Worm (Caenorhabditis elegans): Measurements from ENCODE around the gene F49F1.18.
A peak's percentile ranks its signal among the peaks of the same experiment; 100 is the strongest.
"Not testable (repeated sequence)": the region's sequence is repeated elsewhere in the genome, so short reads cannot be mapped to it uniquely, and the experiment has no call there.

The F49F1.18 gene

DNA sequence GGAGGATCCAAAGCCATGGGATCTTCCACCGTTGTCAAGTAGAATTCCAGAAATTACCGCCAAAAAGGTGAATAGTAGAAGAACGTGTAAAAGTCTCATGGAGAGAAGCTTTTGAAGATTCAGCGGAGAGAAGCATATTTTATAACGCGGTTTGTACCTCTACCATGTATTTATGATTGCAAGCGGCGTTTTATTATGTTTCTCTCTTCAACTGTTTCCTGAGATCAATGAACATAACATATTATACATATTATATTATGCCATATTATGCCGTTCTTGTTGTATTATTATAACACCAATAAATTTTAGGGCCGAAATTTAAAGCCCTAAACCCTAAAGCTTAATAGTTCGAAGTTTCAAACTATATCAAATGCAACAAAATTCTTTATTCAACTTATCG is at the start of gene F49F1.18:
Gene F49F1.18, minus strand, starts transcription at position 101 of the 400 bp plus-strand sequence.
- no peak for TF ChIP-seq snpc-4 (tag; optimal IDR thresholded peaks at IDR 0.05)
- TF ChIP-seq drap-1 (GFP tag; optimal IDR thresholded peaks at IDR 0.05): no peak
- TF ChIP-seq mls-2 (tag; optimal IDR thresholded peaks at IDR 0.05): no peak
- no peak for TF ChIP-seq lin-32 (GFP tag; optimal IDR thresholded peaks at IDR 0.05)
- no peak for TF ChIP-seq unc-39 (tag; optimal IDR thresholded peaks at IDR 0.05)
- no peak for TF ChIP-seq ces-1 (GFP tag; optimal IDR thresholded peaks at IDR 0.05)
- TF ChIP-seq bed-3 (GFP tag; optimal IDR thresholded peaks at IDR 0.05): no peak
- no peak for TF ChIP-seq elt-1 (tag; optimal IDR thresholded peaks at IDR 0.05; ENCODE audit: borderline replicate concordance, insufficient read depth)

DNA sequence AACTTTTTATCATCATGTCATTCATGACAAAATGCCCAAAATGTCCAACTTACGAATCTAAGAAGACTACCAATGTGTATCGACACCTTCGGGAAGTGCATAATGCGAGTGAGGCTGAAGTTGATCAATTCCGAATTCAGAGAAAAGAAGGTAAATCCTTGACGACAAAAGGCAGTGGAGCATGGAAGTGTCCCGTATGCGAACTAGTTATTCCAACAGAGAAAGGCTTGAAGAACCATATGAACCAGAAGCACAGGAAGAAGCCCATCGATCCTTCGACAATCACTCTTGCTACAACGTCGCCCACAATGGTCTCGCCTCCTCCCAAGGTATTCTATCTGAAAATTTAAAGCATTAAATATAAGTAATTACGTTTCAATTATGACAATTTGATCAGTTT is 45.9 kb upstream of the F49F1.18 start, which contains the start of gene K08D10.11:
Gene K08D10.11, minus strand, starts transcription at position 101 of the 400 bp plus-strand sequence.
- TF ChIP-seq ztf-11, nhr-12, hlh-1 (tag; optimal IDR thresholded peaks at IDR 0.05): not testable (repeated sequence)

DNA sequence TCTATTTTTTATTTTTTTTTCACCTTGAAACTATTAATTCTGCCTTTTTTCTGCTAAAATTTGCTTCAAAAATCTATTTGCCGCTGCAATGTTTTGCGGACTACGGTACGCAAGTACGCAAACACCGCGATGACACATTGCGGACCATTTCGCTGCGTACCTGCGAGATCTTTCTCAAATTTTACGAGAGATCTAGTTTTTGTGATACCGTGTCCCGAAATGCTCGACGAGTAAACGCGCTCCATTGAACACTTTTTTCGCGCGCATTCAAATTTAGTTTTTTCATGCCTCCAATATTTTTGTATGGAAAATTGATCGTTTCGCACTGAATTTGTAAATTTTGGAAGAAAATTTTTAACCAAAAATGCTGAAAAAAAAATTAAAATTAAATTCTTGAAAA is 44.6 kb upstream of the F49F1.18 start:
- TF ChIP-seq lsy-2 (tag; optimal IDR thresholded peaks at IDR 0.05): peak; percentile 62

DNA sequence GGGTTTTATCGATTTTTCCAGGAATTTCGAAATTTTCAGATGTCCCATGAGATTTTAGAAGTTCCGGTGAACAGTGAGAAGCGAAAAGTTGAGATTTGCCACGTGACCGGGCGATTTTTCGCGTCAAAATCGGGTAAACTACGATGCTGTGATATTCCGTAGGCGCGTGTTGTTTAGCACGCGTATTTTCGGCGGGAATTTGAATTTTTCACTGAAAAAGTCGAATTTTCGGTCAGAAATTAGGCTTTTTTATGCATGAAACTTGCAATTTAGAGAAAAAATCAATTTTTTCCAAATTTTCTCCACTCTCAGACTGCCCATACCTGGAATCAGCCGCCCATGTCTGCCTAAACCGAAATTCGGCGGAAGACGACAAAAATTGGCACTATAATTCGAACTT is 38.3 kb upstream of the F49F1.18 start, which contains the start of gene tsen-34:
Gene tsen-34, plus strand, starts transcription at position 34 of the 400 bp plus-strand sequence.
- no peak for TF ChIP-seq nhr-28 (tag; optimal IDR thresholded peaks at IDR 0.05)
- TF ChIP-seq nhr-76 (tag; optimal IDR thresholded peaks at IDR 0.05): no peak
- TF ChIP-seq nhr-2 (tag; optimal IDR thresholded peaks at IDR 0.05): no peak
- TF ChIP-seq ceh-83 (GFP tag; optimal IDR thresholded peaks at IDR 0.05): peak; percentile 2

DNA sequence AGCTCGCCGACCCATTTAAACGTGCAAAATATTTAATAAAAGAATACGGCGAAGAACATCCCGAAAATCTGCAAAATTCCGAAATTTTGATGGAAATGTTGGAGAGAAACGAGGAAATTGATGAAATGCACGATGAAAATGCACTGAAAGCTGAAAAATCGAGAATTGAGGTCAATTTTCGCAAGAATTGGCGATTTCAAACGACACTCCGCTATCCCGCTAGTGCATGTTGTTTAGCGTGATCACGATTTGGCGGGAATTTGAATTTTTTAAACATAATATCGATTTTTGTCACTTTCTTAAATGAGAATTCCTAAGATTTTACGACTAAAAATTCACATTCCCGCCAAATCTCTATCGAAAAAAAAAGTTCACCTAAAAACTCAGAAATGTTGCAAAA is 37.4 kb upstream of the F49F1.18 start:
- TF ChIP-seq flh-1 (GFP tag; optimal IDR thresholded peaks at IDR 0.05) (no peak), ceh-39 (tag; optimal IDR thresholded peaks at IDR 0.05) (no peak), drap-1 (GFP tag; optimal IDR thresholded peaks at IDR 0.05) (no peak), tbx-8 (GFP tag; optimal IDR thresholded peaks at IDR 0.05) (no peak), ces-1 (GFP tag; optimal IDR thresholded peaks at IDR 0.05) (no peak), ceh-83 (GFP tag; optimal IDR thresholded peaks at IDR 0.05) (no peak), nhr-28 (tag; optimal IDR thresholded peaks at IDR 0.05) (no peak), sptf-1 (tag; optimal IDR thresholded peaks at IDR 0.05) (no peak), pha-4 (tag; optimal IDR thresholded peaks at IDR 0.05) (no peak), ham-2 (GFP tag; optimal IDR thresholded peaks at IDR 0.05) (no peak), lin-13 (tag; optimal IDR thresholded peaks at IDR 0.05) (no peak), unc-62 (GFP tag; optimal IDR thresholded peaks at IDR 0.05) (no peak), blmp-1 (tag; optimal IDR thresholded peaks at IDR 0.05) (no peak), mab-5 (tag; optimal IDR thresholded peaks at IDR 0.05) (no peak), ztf-11 (tag; optimal IDR thresholded peaks at IDR 0.05) (no peak), cnd-1 (tag; optimal IDR thresholded peaks at IDR 0.05) (no peak)

DNA sequence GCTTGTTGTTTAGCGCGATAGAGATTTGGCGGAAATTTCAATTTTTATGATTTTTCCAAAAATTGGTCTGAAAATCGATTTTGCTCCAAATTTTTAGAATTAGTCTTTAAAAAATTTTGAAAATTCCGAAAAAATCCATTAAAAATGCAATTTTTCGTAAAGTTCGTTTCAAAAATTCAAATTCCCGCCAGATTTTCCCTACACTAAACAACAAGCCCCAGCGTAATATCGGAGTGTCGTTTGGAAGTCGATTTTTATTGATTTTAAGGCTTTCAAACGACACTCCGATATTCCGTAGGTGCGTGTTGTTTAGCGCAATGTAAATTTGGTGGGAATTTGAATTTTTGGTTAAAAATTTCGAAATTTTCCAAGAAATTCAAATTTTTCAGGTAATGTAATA is 36.5 kb upstream of the F49F1.18 start:
- TF ChIP-seq ces-1 (GFP tag; optimal IDR thresholded peaks at IDR 0.05) (no peak), snpc-4 (tag; optimal IDR thresholded peaks at IDR 0.05) (no peak), lsy-2 (tag; optimal IDR thresholded peaks at IDR 0.05) (no peak), nhr-76 (tag; optimal IDR thresholded peaks at IDR 0.05) (no peak), lin-32 (GFP tag; optimal IDR thresholded peaks at IDR 0.05) (no peak)

DNA sequence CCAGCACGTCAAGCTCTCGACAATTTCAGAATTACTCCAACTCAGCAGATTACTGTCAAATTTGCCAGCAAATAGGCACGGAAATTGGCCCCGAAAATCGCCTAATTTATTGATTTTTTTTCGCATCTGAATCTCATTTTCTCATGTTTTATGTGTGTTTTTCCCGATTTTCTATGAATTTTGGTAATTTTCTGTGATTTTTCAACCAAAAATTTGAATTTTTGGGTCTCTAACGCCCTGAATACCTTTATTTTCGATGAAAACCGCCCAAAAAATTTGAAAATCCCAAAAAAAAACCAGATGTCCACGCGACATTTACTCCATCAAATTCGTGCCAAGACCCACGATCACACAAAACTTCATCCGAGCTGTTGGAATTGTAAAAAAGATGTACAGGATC is 35.9 kb upstream of the F49F1.18 start, which contains the start of gene dnj-15:
Gene dnj-15, plus strand, starts transcription at position 301 of the 400 bp plus-strand sequence.
- TF ChIP-seq sptf-1 (tag; optimal IDR thresholded peaks at IDR 0.05): no peak
- no peak for TF ChIP-seq lin-32 (GFP tag; optimal IDR thresholded peaks at IDR 0.05)
- no peak for TF ChIP-seq ztf-11 (tag; optimal IDR thresholded peaks at IDR 0.05)
- no peak for TF ChIP-seq M03D4.4 (tag; optimal IDR thresholded peaks at IDR 0.05)
- TF ChIP-seq ceh-39 (tag; optimal IDR thresholded peaks at IDR 0.05): no peak
- no peak for TF ChIP-seq nhr-28 (tag; optimal IDR thresholded peaks at IDR 0.05)
- TF ChIP-seq drap-1 (GFP tag; optimal IDR thresholded peaks at IDR 0.05): no peak
- no peak for TF ChIP-seq pha-4 (tag; optimal IDR thresholded peaks at IDR 0.05)
- no peak for TF ChIP-seq mls-2 (tag; optimal IDR thresholded peaks at IDR 0.05)
- TF ChIP-seq zip-8 (tag; optimal IDR thresholded peaks at IDR 0.05): no peak
- no peak for TF ChIP-seq nhr-76 (tag; optimal IDR thresholded peaks at IDR 0.05)

Data from whole organism, mixed stage, embryonic.